Fruit fly (Drosophila melanogaster) whole organism, embryonic: ENCODE data around the gene CG31832.

Source experiments
- Aef1 ChIP-seq: fragments of 200-800 bp; sonication (Bioruptor generic); IDR thresholded peaks from 3 replicates; pipeline ENCODE4 v1.3.6; 2022; ENCODE audit warnings: missing biosample characterization, missing genetic modification characterization
- Blimp-1 ChIP-seq: fragments of 200-800 bp; sonication (Bioruptor generic); optimal IDR thresholded peaks from 3 replicates; lab custom pipeline; 2018; ENCODE audit warnings: missing biosample characterization, missing genetic modification characterization, mild to moderate bottlenecking, moderate library complexity, missing genetic modification reagents
- CG10147 ChIP-seq: fragments of 200-800 bp; sonication (Bioruptor generic); optimal IDR thresholded peaks from 2 replicates; lab custom pipeline; 2019; ENCODE audit warnings: missing biosample characterization, mild to moderate bottlenecking, missing genetic modification characterization, moderate library complexity
- CG10431 ChIP-seq: fragments of 200-800 bp; sonication (Bioruptor generic); optimal IDR thresholded peaks from 3 replicates; lab custom pipeline; 2018; ENCODE audit warnings: missing biosample characterization, mild to moderate bottlenecking, missing genetic modification characterization
- CG10654 ChIP-seq: fragments of 200-800 bp; sonication (Bioruptor generic); optimal IDR thresholded peaks from 2 replicates; lab custom pipeline; 2016; ENCODE audit warnings: missing biosample characterization, missing genetic modification characterization
- CG1233 ChIP-seq: fragments of 200-800 bp; sonication (Bioruptor generic); optimal IDR thresholded peaks from 4 replicates; lab custom pipeline; 2018; ENCODE audit warnings: missing biosample characterization, mild to moderate bottlenecking, missing genetic modification characterization
- CG15696 ChIP-seq: fragments of 200-800 bp; sonication (Bioruptor generic); optimal IDR thresholded peaks from 2 replicates; lab custom pipeline; 2019; ENCODE audit warnings: missing biosample characterization, mild to moderate bottlenecking, missing genetic modification characterization, moderate library complexity
- CG17385 ChIP-seq: fragments of 200-800 bp; sonication (Bioruptor generic); optimal IDR thresholded peaks from 3 replicates; lab custom pipeline; 2018; ENCODE audit warnings: missing biosample characterization, mild to moderate bottlenecking, missing genetic modification characterization
- CG18764 ChIP-seq: fragments of 200-800 bp; sonication (Bioruptor generic); optimal IDR thresholded peaks from 3 replicates; lab custom pipeline; 2016; ENCODE audit warnings: missing biosample characterization, missing genetic modification characterization
- CG2678 ChIP-seq: fragments of 200-800 bp; sonication (Bioruptor generic); optimal IDR thresholded peaks from 3 replicates; lab custom pipeline; 2019; ENCODE audit warnings: missing biosample characterization, mild to moderate bottlenecking, missing genetic modification characterization, moderate library complexity
- CG32767 ChIP-seq: fragments of 200-800 bp; sonication (Bioruptor generic); IDR thresholded peaks from 2 replicates; pipeline ENCODE4 v1.3.6; 2022; ENCODE audit warnings: missing biosample characterization, missing genetic modification characterization
- CG33213 ChIP-seq: fragments of 200-800 bp; sonication (Bioruptor generic); optimal IDR thresholded peaks from 3 replicates; lab custom pipeline; 2016; ENCODE audit warnings: missing biosample characterization, missing genetic modification characterization
- CG3726 ChIP-seq: fragments of 200-800 bp; sonication (Bioruptor generic); IDR thresholded peaks from 3 replicates; pipeline ENCODE4, ENCODE4 v1.3.6; 2022; ENCODE audit warnings: missing biosample characterization, missing genetic modification characterization
- CG4707 ChIP-seq: fragments of 200-800 bp; sonication (Bioruptor generic); optimal IDR thresholded peaks from 2 replicates; lab custom pipeline; 2018; ENCODE audit warnings: missing biosample characterization, mild to moderate bottlenecking, missing genetic modification characterization, moderate library complexity
- CG6254 ChIP-seq: fragments of 200-800 bp; sonication (Bioruptor generic); optimal IDR thresholded peaks from 3 replicates; lab custom pipeline; 2017; ENCODE audit warnings: mild to moderate bottlenecking, missing biosample characterization, missing genetic modification reagents, missing genetic modification characterization
- CG7745 ChIP-seq: fragments of 200-800 bp; sonication (Bioruptor generic); optimal IDR thresholded peaks from 2 replicates; lab custom pipeline; 2018; ENCODE audit warnings: missing biosample characterization, mild to moderate bottlenecking, missing genetic modification characterization, moderate library complexity
- CG9876 ChIP-seq: fragments of 200-800 bp; sonication (Bioruptor generic); optimal IDR thresholded peaks from 2 replicates; lab custom pipeline; 2016; ENCODE audit warnings: missing biosample characterization, missing genetic modification characterization
- CHES-1-like ChIP-seq: fragments of 200-800 bp; sonication (Bioruptor generic); optimal IDR thresholded peaks from 2 replicates; lab custom pipeline; 2016; ENCODE audit warnings: missing biosample characterization, missing genetic modification characterization
- CoRest ChIP-seq: fragments of 200-800 bp; sonication (Bioruptor generic); optimal IDR thresholded peaks from 3 replicates; lab custom pipeline; 2018; ENCODE audit warnings: missing biosample characterization, mild to moderate bottlenecking, missing genetic modification characterization, moderate library complexity
- D ChIP-seq, 2 experiments: fragments of 200-800 bp in 1 of 2; fragments of >200 bp in 1 of 2; sonication (Bioruptor generic) in 1 of 2; optimal IDR thresholded peaks; 2 replicates in 1 of 2; 3 replicates in 1 of 2; lab custom pipeline; 2017; ENCODE audit warnings: mild to moderate bottlenecking in 1 of 2, missing biosample characterization in 1 of 2, missing genetic modification characterization in 1 of 2, missing genetic modification reagents in 1 of 2
- Dip2 ChIP-seq: fragments of 200-800 bp; sonication (Bioruptor generic); IDR thresholded peaks from 2 replicates; pipeline ENCODE4 v1.3.6; 2022; ENCODE audit warnings: missing biosample characterization, missing genetic modification characterization
- Ets97D ChIP-seq: fragments of 200-800 bp; sonication (Bioruptor generic); optimal IDR thresholded peaks from 3 replicates; lab custom pipeline; 2016; ENCODE audit warnings: missing biosample characterization, missing genetic modification characterization
- H2.0 ChIP-seq: fragments of 200-800 bp; sonication (Bioruptor generic); IDR thresholded peaks from 2 replicates; pipeline ENCODE4 v1.3.6; 2022; ENCODE audit warnings: missing biosample characterization, missing genetic modification characterization
- HLH54F ChIP-seq: fragments of 200-800 bp; sonication (Bioruptor generic); optimal IDR thresholded peaks from 3 replicates; lab custom pipeline; 2016; ENCODE audit warnings: missing biosample characterization, missing genetic modification characterization
- Kr ChIP-seq: fragments of 200-800 bp; sonication (Bioruptor generic); optimal IDR thresholded peaks from 2 replicates; lab custom pipeline; 2017; ENCODE audit warnings: missing biosample characterization, mild to moderate bottlenecking, missing genetic modification characterization
- Mad ChIP-seq: fragments of 200-800 bp; sonication (Bioruptor generic); optimal IDR thresholded peaks from 2 replicates; lab custom pipeline; 2016; ENCODE audit warnings: missing biosample characterization, missing genetic modification characterization
- Med ChIP-seq: fragments of 200-800 bp; sonication (Bioruptor generic); peaks from one replicate; lab custom pipeline; 2016; ENCODE audit warnings: missing biosample characterization, missing genetic modification characterization, mild to moderate bottlenecking, inconsistent platforms, moderate library complexity
- Myb ChIP-seq: fragments of 200-800 bp; sonication (Bioruptor generic); optimal IDR thresholded peaks from 2 replicates; lab custom pipeline; 2016; ENCODE audit warnings: missing biosample characterization, missing genetic modification characterization
- Pdp1 ChIP-seq, 2 experiments: fragments of 200-800 bp; sonication (Bioruptor generic); optimal IDR thresholded peaks; 3 replicates each; lab custom pipeline; 2016; ENCODE audit warnings: missing biosample characterization in 2 of 2, missing genetic modification characterization in 2 of 2, mild to moderate bottlenecking in 1 of 2, moderate library complexity in 1 of 2
- Sox102F ChIP-seq: fragments of 200-800 bp; sonication (Bioruptor generic); optimal IDR thresholded peaks from 2 replicates; lab custom pipeline; 2018; ENCODE audit warnings: missing biosample characterization, mild to moderate bottlenecking, missing genetic modification characterization, moderate library complexity
- TFAM ChIP-seq: fragments of 200-800 bp; sonication (Bioruptor generic); optimal IDR thresholded peaks from 2 replicates; lab custom pipeline; 2017; ENCODE audit warnings: missing biosample characterization, missing genetic modification characterization, inconsistent platforms
- Usf ChIP-seq: fragments of 200-800 bp; sonication (Bioruptor generic); optimal IDR thresholded peaks from 2 replicates; lab custom pipeline; 2017; ENCODE audit warnings: missing genotype, missing biosample characterization, missing genetic modification characterization
- ase ChIP-seq: fragments of 200-800 bp; sonication (Bioruptor generic); IDR thresholded peaks from 3 replicates; pipeline ENCODE4 v1.3.6; 2022; ENCODE audit warnings: missing biosample characterization, missing genetic modification characterization
- ato ChIP-seq: fragments of 200-800 bp; sonication (Bioruptor generic); IDR thresholded peaks from 2 replicates; pipeline ENCODE4 v1.3.6; 2022; ENCODE audit warnings: missing biosample characterization, missing genetic modification characterization; ENCODE audit not compliant: partially characterized antibody
- az2 ChIP-seq: fragments of 200-800 bp; sonication (Bioruptor generic); optimal IDR thresholded peaks from 3 replicates; lab custom pipeline; 2016; ENCODE audit warnings: missing biosample characterization, missing genetic modification characterization
- cad ChIP-seq: fragments of >200 bp; optimal IDR thresholded peaks from 2 replicates; lab custom pipeline; 2017; ENCODE audit warnings: missing biosample characterization, missing genetic modification characterization
- da ChIP-seq: fragments of 200-800 bp; sonication (Bioruptor generic); optimal IDR thresholded peaks from 2 replicates; lab custom pipeline; 2016; ENCODE audit warnings: missing biosample characterization, missing genetic modification characterization
- disco-r ChIP-seq: fragments of 200-800 bp; sonication (Bioruptor generic); optimal IDR thresholded peaks from 2 replicates; lab custom pipeline; 2016; ENCODE audit warnings: missing biosample characterization, missing genetic modification characterization
- ftz-f1 ChIP-seq: fragments of 200-800 bp; sonication (Bioruptor generic); optimal IDR thresholded peaks from 2 replicates; lab custom pipeline; 2016; ENCODE audit warnings: missing biosample characterization, missing genetic modification characterization
- gfzf ChIP-seq: fragments of 200-800 bp; sonication (Bioruptor generic); optimal IDR thresholded peaks from 2 replicates; lab custom pipeline; 2016; ENCODE audit warnings: missing biosample characterization, mild to moderate bottlenecking, missing genetic modification characterization, moderate library complexity
- hb ChIP-seq: fragments of 200-800 bp; sonication (Bioruptor generic); IDR thresholded peaks from 3 replicates; pipeline ENCODE4 v1.3.6; 2022; ENCODE audit warnings: missing biosample characterization, missing genetic modification characterization; ENCODE audit not compliant: partially characterized antibody
- kay ChIP-seq: fragments of 200-800 bp; sonication (Bioruptor generic); optimal IDR thresholded peaks from 2 replicates; lab custom pipeline; 2016; ENCODE audit warnings: missing biosample characterization, missing genetic modification characterization
- luna ChIP-seq: fragments of 200-800 bp; sonication (Bioruptor generic); optimal IDR thresholded peaks from 2 replicates; lab custom pipeline; 2016; ENCODE audit warnings: missing biosample characterization, missing genetic modification characterization
- odd ChIP-seq: fragments of 200-800 bp; sonication (Bioruptor generic); optimal IDR thresholded peaks from 2 replicates; lab custom pipeline; 2017; ENCODE audit warnings: missing biosample characterization, mild to moderate bottlenecking, missing genetic modification characterization
- pros ChIP-seq: fragments of 200-800 bp; sonication (Bioruptor generic); optimal IDR thresholded peaks from 3 replicates; lab custom pipeline; 2019; ENCODE audit warnings: missing biosample characterization, mild to moderate bottlenecking, missing genetic modification characterization, moderate library complexity
- ranshi ChIP-seq: fragments of 200-800 bp; sonication (Bioruptor generic); IDR thresholded peaks from 2 replicates; pipeline ENCODE4 v1.3.6; 2022; ENCODE audit warnings: missing biosample characterization, missing genetic modification characterization
- sens-2 ChIP-seq: fragments of 200-800 bp; sonication (Bioruptor generic); IDR thresholded peaks from 2 replicates; pipeline ENCODE4 v1.3.6; 2022; ENCODE audit warnings: missing biosample characterization, missing genetic modification characterization
- slp2 ChIP-seq: fragments of 200-800 bp; sonication (Bioruptor generic); optimal IDR thresholded peaks from 2 replicates; lab custom pipeline; 2016; ENCODE audit warnings: missing biosample characterization, missing genetic modification characterization
- tx ChIP-seq: fragments of 200-800 bp; sonication (Bioruptor generic); optimal IDR thresholded peaks from 2 replicates; lab custom pipeline; 2016; ENCODE audit warnings: missing biosample characterization, missing genetic modification characterization
- zen ChIP-seq: fragments of 200-800 bp; sonication (Bioruptor generic); optimal IDR thresholded peaks from 3 replicates; lab custom pipeline; 2018; ENCODE audit warnings: missing biosample characterization, mild to moderate bottlenecking, missing genetic modification characterization, moderate library complexity
- zfh2 ChIP-seq: fragments of 200-800 bp; sonication (Bioruptor generic); optimal IDR thresholded peaks from 2 replicates; lab custom pipeline; 2016; ENCODE audit warnings: missing biosample characterization, missing genetic modification characterization

Gene CG31832

dm6 chr2L:15060580-15061005 is 29.0 kb upstream of the CG31832 start, which contains the start of gene TfIIS (continued):
- TF ChIP-seq ase (GFP tag; lab: Robert Waterston, UW) (no peak), zfh2 (GFP tag; lab: Kevin White, UChicago) (no peak), CG1233 (GFP tag; lab: Kevin White, UChicago) (no peak), CG17385 (no peak), pros (GFP tag; lab: Kevin White, UChicago) (no peak), sens-2 (no peak), CG33213 (GFP tag; lab: Kevin White, UChicago) (peak; percentile 84), odd (GFP tag; lab: Kevin White, UChicago) (no peak), tx (no peak), az2 (GFP tag; lab: Kevin White, UChicago) (no peak), disco-r (GFP tag; lab: Kevin White, UChicago) (no peak), CG18764 (no peak), slp2 (GFP tag; lab: Kevin White, UChicago) (no peak), CG9876 (GFP tag; lab: Kevin White, UChicago) (no peak), CG10147 (no peak), H2.0 (GFP tag; lab: Robert Waterston, UW) (no peak), Mad (GFP tag; lab: Kevin White, UChicago) (peak; percentile 26), CG7745 (tag; lab: Kevin White, UChicago) (no peak), Pdp1 (GFP tag; optimal IDR thresholded peaks at IDR 0.05; lab: Kevin White, UChicago) (peak in 1 of 2 experiments; percentile 49), zen (tag; lab: Kevin White, UChicago) (peak; percentile 82), Aef1 (GFP tag; lab: Robert Waterston, UW) (no peak), ranshi (GFP tag; lab: Robert Waterston, UW) (no peak), luna (GFP tag; lab: Kevin White, UChicago) (no peak), gfzf (GFP tag; lab: Kevin White, UChicago) (peak; percentile 99), D (optimal IDR thresholded peaks at IDR 0.05; lab: Kevin White, UChicago) (no peak), D (GFP tag; optimal IDR thresholded peaks at IDR 0.05; lab: Kevin White, UChicago) (no peak), CoRest (tag; lab: Kevin White, UChicago) (peak; percentile 55), hb (GFP tag; lab: Robert Waterston, UW) (no peak), Usf (no peak), CG32767 (GFP tag; lab: Robert Waterston, UW) (peak; percentile 66; the same call in 1 of the 2 replicates), CG2678 (tag; lab: Kevin White, UChicago) (no peak), Myb (GFP tag; lab: Kevin White, UChicago) (peak; percentile 87), ftz-f1 (peak; percentile 48), Kr (no peak), da (GFP tag; lab: Kevin White, UChicago) (no peak), CG4707 (GFP tag; lab: Kevin White, UChicago) (no peak), cad (GFP tag; lab: Kevin White, UChicago) (no peak), Med (GFP tag; lab: Kevin White, UChicago) (peak; percentile 85), CG3726 (no peak), Dip2 (GFP tag; lab: Robert Waterston, UW) (no peak), kay (GFP tag; lab: Kevin White, UChicago) (no peak), HLH54F (no peak), ato (GFP tag; lab: Robert Waterston, UW) (no peak), CG10654 (GFP tag; lab: Kevin White, UChicago) (no peak), CHES-1-like (GFP tag; lab: Kevin White, UChicago) (peak; percentile 51), TFAM (GFP tag; lab: Kevin White, UChicago) (no peak), Sox102F (GFP tag; lab: Kevin White, UChicago) (no peak), CG15696 (no peak), CG6254 (GFP tag; lab: Kevin White, UChicago) (no peak), Blimp-1 (GFP tag; lab: Kevin White, UChicago) (no peak), Ets97D (GFP tag; lab: Kevin White, UChicago) (peak; percentile 90), CG10431 (no peak)
